Fruit fly (Drosophila melanogaster) whole organism, pupa: ENCODE measurements around the gene CG31157.
A peak's percentile ranks its signal among the peaks of the same experiment; 100 is the strongest.

Experiments
- CG10348 ChIP-seq: fragments of 200-800 bp; sonication (Bioruptor generic); IDR thresholded peaks from 2 replicates; pipeline ENCODE4 v1.3.6; 2022; ENCODE audit warnings: missing biosample characterization, missing genetic modification characterization
- CG12605 ChIP-seq: fragments of 200-800 bp; sonication (Bioruptor generic); IDR thresholded peaks from 2 replicates; pipeline ENCODE4 v1.3.6; 2022; ENCODE audit warnings: missing biosample characterization, missing genetic modification characterization
- CG13204 ChIP-seq: fragments of 200-800 bp; sonication (Bioruptor generic); optimal IDR thresholded peaks from 2 replicates; lab custom pipeline; 2018; ENCODE audit warnings: missing biosample characterization, mild to moderate bottlenecking, missing genetic modification characterization, moderate library complexity
- CG14655 ChIP-seq: fragments of 200-800 bp; sonication (Bioruptor generic); optimal IDR thresholded peaks from 3 replicates; lab custom pipeline; 2017; ENCODE audit warnings: mild to moderate bottlenecking, missing biosample characterization, missing genetic modification reagents, missing genetic modification characterization
- CG15710 ChIP-seq: fragments of 200-800 bp; sonication (Bioruptor generic); optimal IDR thresholded peaks from 2 replicates; lab custom pipeline; 2018; ENCODE audit warnings: missing biosample characterization, mild to moderate bottlenecking, missing genetic modification characterization, moderate library complexity
- CG17806 ChIP-seq: fragments of 200-800 bp; sonication (Bioruptor generic); optimal IDR thresholded peaks from 2 replicates; lab custom pipeline; 2018; ENCODE audit warnings: missing biosample characterization, mild to moderate bottlenecking, missing genetic modification characterization, moderate library complexity
- CG32121 ChIP-seq: fragments of 200-800 bp; sonication (Bioruptor generic); IDR thresholded peaks from 2 replicates; pipeline ENCODE4 v1.3.6; 2022; ENCODE audit warnings: missing biosample characterization, missing genetic modification characterization
- CG34367 ChIP-seq: fragments of 200-800 bp; sonication (Bioruptor generic); optimal IDR thresholded peaks from 2 replicates; lab custom pipeline; 2018; ENCODE audit warnings: missing biosample characterization, mild to moderate bottlenecking, missing genetic modification characterization
- CG4496 ChIP-seq: fragments of 200-800 bp; sonication (Bioruptor generic); IDR thresholded peaks from 3 replicates; pipeline ENCODE4 v1.3.6; 2022; ENCODE audit warnings: missing biosample characterization, missing genetic modification characterization
- CG8159 ChIP-seq: fragments of 200-800 bp; sonication (Bioruptor generic); optimal IDR thresholded peaks from 3 replicates; lab custom pipeline; 2018; ENCODE audit warnings: missing biosample characterization, mild to moderate bottlenecking, missing genetic modification characterization, moderate library complexity
- CG8301 ChIP-seq: fragments of 200-800 bp; sonication (Bioruptor generic); optimal IDR thresholded peaks from 2 replicates; lab custom pipeline; 2018; ENCODE audit warnings: missing biosample characterization, mild to moderate bottlenecking, missing genetic modification characterization
- CG9948 ChIP-seq: fragments of 200-800 bp; sonication (Bioruptor generic); optimal IDR thresholded peaks from 2 replicates; lab custom pipeline; 2018; ENCODE audit warnings: missing biosample characterization, mild to moderate bottlenecking, missing genetic modification characterization, moderate library complexity
- D1 ChIP-seq: fragments of 200-800 bp; sonication (Bioruptor generic); optimal IDR thresholded peaks from 2 replicates; lab custom pipeline; 2018; ENCODE audit warnings: missing biosample characterization, mild to moderate bottlenecking, missing genetic modification characterization, moderate library complexity
- EcR ChIP-seq: fragments of 200-800 bp; sonication (Bioruptor generic); optimal IDR thresholded peaks from 3 replicates; lab custom pipeline; 2019; ENCODE audit warnings: missing biosample characterization, missing genetic modification characterization, mild to moderate bottlenecking, moderate library complexity, missing genetic modification reagents
- Ets98B ChIP-seq: fragments of 200-800 bp; sonication (Bioruptor generic); IDR thresholded peaks from 2 replicates; pipeline ENCODE4 v1.3.6; 2022; ENCODE audit warnings: missing biosample characterization, missing genetic modification characterization
- Pif1A ChIP-seq: fragments of 200-800 bp; sonication (Bioruptor generic); optimal IDR thresholded peaks from 3 replicates; lab custom pipeline; 2016; ENCODE audit warnings: missing biosample characterization, missing genetic modification characterization
- Pif1B ChIP-seq: fragments of 200-800 bp; sonication (Bioruptor generic); optimal IDR thresholded peaks from 3 replicates; lab custom pipeline; 2016; ENCODE audit warnings: missing biosample characterization, missing genetic modification characterization
- Snoo ChIP-seq: fragments of 200-800 bp; sonication (Bioruptor generic); optimal IDR thresholded peaks from 3 replicates; lab custom pipeline; 2017; ENCODE audit warnings: missing biosample characterization, mild to moderate bottlenecking, missing genetic modification characterization, inconsistent platforms
- fd96Ca ChIP-seq: fragments of 200-800 bp; sonication (Bioruptor generic); IDR thresholded peaks from 3 replicates; pipeline ENCODE4 v1.3.6; 2022; ENCODE audit warnings: missing biosample characterization, missing genetic modification characterization
- gl ChIP-seq: fragments of 200-800 bp; sonication (Bioruptor generic); optimal IDR thresholded peaks from 2 replicates; lab custom pipeline; 2018; ENCODE audit warnings: missing biosample characterization, mild to moderate bottlenecking, missing genetic modification characterization
- rn ChIP-seq: fragments of 200-800 bp; sonication (Bioruptor generic); IDR thresholded peaks from 2 replicates; pipeline ENCODE4 v1.3.6; 2022; ENCODE audit warnings: missing biosample characterization, missing genetic modification characterization

CG31157 gene

dm6 chr3R:13012990-13013389, 34.5 kb upstream of the CG31157 start:
- no peak for TF ChIP-seq Pif1A
- no peak for TF ChIP-seq CG15710 (tag; lab: Kevin White, UChicago)
- TF ChIP-seq CG8159, result no peak
- peak; percentile 32; the same call in 1 of the 3 replicates for TF ChIP-seq fd96Ca (GFP tag; lab: Robert Waterston, UW)
- 0 out of 2 replicates have a peak, but pooled peaks have one; percentile 14 for TF ChIP-seq CG32121 (GFP tag; lab: Robert Waterston, UW)
- TF ChIP-seq CG34367 (tag; lab: Kevin White, UChicago), result no peak
- TF ChIP-seq CG10348, result no peak
- peak; percentile 18; the same call in 1 of the 2 replicates for TF ChIP-seq CG12605 (GFP tag; lab: Robert Waterston, UW)
- TF ChIP-seq CG4496 (GFP tag; lab: Robert Waterston, UW), result 0 out of 3 replicates have a peak, but pooled peaks have one; percentile 16
- TF ChIP-seq Snoo (tag; lab: Kevin White, UChicago), result no peak
- TF ChIP-seq CG17806 (tag; lab: Kevin White, UChicago), result no peak
- peak; percentile 70 for TF ChIP-seq CG13204 (GFP tag; lab: Kevin White, UChicago)
- TF ChIP-seq CG8301 (tag; lab: Kevin White, UChicago), result no peak
- no peak for TF ChIP-seq CG9948
- TF ChIP-seq, all 21 proteins: peak for 5

- TF ChIP-seq rn (GFP tag; lab: Robert Waterston, UW) (0 out of 2 replicates have a peak, but pooled peaks have one; percentile 30), CG4496 (GFP tag; lab: Robert Waterston, UW) (peak; percentile 58), CG34367 (tag; lab: Kevin White, UChicago) (no peak), CG32121 (GFP tag; lab: Robert Waterston, UW) (peak; percentile 54; the same call in 1 of the 2 replicates), CG14655 (GFP tag; lab: Kevin White, UChicago) (peak; percentile 22), CG15710 (tag; lab: Kevin White, UChicago) (no peak), fd96Ca (GFP tag; lab: Robert Waterston, UW) (peak; percentile 48; the same call in 2 of the 3 replicates), CG8159 (no peak), CG12605 (GFP tag; lab: Robert Waterston, UW) (0 out of 2 replicates have a peak, but pooled peaks have one; percentile 9), CG13204 (GFP tag; lab: Kevin White, UChicago) (no peak), Ets98B (GFP tag; lab: Robert Waterston, UW) (peak; percentile 34)
These were observed 33.2 kb upstream of the CG31157 start for dm6 chr3R:13014168-13014881.

DNA sequence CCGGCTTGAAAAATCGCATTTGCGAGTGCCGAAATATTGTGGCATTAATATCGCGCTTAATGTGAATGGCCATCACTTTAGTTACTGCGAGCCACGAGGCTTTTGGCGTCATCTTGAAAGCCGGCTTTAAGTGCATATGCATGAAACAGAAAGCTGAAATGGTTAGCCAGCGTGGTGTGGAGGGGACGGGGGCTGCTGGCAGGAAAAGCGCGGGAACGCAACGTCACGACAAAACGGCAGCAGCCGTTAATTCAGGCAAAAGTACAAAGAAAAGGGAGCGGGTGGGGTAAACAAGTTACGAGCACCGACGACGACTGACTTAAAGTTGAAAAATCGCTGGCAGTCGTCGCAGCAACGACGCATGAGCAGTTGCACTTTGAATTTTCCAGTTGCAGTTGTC, 32.1 kb upstream of the CG31157 start:
- TF ChIP-seq CG4496 (GFP tag; lab: Robert Waterston, UW) (peak; percentile 10; the same call in 1 of the 3 replicates), fd96Ca (GFP tag; lab: Robert Waterston, UW) (no peak)

- TF ChIP-seq rn (GFP tag; lab: Robert Waterston, UW) (no peak), CG32121 (GFP tag; lab: Robert Waterston, UW) (peak; percentile 38; the same call in 1 of the 2 replicates), CG8159 (peak; percentile 5), Pif1A (no peak), CG12605 (GFP tag; lab: Robert Waterston, UW) (peak; percentile 47; the same call in 1 of the 2 replicates), Ets98B (GFP tag; lab: Robert Waterston, UW) (0 out of 2 replicates have a peak, but pooled peaks have one; percentile 17), CG34367 (tag; lab: Kevin White, UChicago) (peak; percentile 1), D1 (tag; lab: Kevin White, UChicago) (no peak), CG13204 (GFP tag; lab: Kevin White, UChicago) (peak; percentile 94), EcR (peak; percentile 85), CG10348 (no peak), CG4496 (GFP tag; lab: Robert Waterston, UW) (peak; percentile 67; the same call in 2 of the 3 replicates), gl (peak; percentile 71), CG14655 (GFP tag; lab: Kevin White, UChicago) (peak; percentile 26), Pif1B (GFP tag; lab: Kevin White, UChicago) (no peak), fd96Ca (GFP tag; lab: Robert Waterston, UW) (no peak), Snoo (tag; lab: Kevin White, UChicago) (no peak), CG9948 (no peak), CG15710 (tag; lab: Kevin White, UChicago) (no peak), CG8301 (tag; lab: Kevin White, UChicago) (peak; percentile 2), CG17806 (tag; lab: Kevin White, UChicago) (no peak)
- TF ChIP-seq, all 21 proteins: peak for 11
These were observed 31.4 kb upstream of the CG31157 start for dm6 chr3R:13015811-13016766.

DNA sequence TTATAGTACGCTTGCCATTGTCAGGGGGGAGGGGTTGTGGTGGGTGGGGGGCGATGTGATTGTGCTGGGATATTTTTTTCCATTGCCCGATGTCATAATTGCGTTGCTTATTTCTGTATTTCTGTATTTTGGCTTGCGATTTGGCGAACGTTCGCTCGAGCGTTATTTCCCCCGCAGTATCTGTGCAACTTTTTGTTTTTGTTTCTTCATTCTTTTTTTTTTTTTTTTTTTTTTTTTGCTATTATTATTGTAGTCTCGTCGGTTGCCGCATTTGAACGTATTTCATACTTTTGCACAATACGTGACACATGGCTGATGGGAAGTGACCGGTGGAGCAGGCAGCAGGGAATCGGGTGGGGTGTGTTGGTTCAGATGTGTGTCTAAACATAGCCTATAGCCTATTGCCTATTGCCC, 29.9 kb upstream of the CG31157 start:
- TF ChIP-seq EcR (no peak), fd96Ca (GFP tag; lab: Robert Waterston, UW) (no peak), rn (GFP tag; lab: Robert Waterston, UW) (no peak; the same call in 1 of the 2 replicates), CG15710 (tag; lab: Kevin White, UChicago) (no peak), CG10348 (no peak), Pif1A (no peak), CG32121 (GFP tag; lab: Robert Waterston, UW) (peak; percentile 50; the same call in 1 of the 2 replicates), CG9948 (no peak), Ets98B (GFP tag; lab: Robert Waterston, UW) (peak; percentile 59; the same call in 1 of the 2 replicates), CG12605 (GFP tag; lab: Robert Waterston, UW) (peak; percentile 78), Snoo (tag; lab: Kevin White, UChicago) (no peak)
